Worm (Caenorhabditis elegans) whole organism, L2 larva: ENCODE results near the gene F36H1.11.

Source experiments
- ama-1 ChIP-seq: fragments of 150-350 bp; optimal IDR thresholded peaks from 2 replicates; lab custom pipeline; 2018; ENCODE audit warnings: inconsistent platforms
- blmp-1 ChIP-seq: sonication (generic microtip); optimal IDR thresholded peaks from 2 replicates; lab custom pipeline; 2017; ENCODE audit warnings: missing genetic modification characterization, mild to moderate bottlenecking, missing compliant biosample characterization, antibody characterized with exemption, moderate library complexity; ENCODE audit not compliant: insufficient read depth
- lin-11 ChIP-seq: fragments of 150-350 bp; sonication (generic microtip); optimal IDR thresholded peaks from 2 replicates; lab custom pipeline; 2014; ENCODE audit warnings: missing biosample characterization, missing genetic modification characterization, inconsistent platforms, mixed read lengths
- lin-39 ChIP-seq: fragments of 150-350 bp; optimal IDR thresholded peaks from 2 replicates; lab custom pipeline; 2014; ENCODE audit warnings: missing biosample characterization, missing genetic modification reagents, missing genetic modification characterization
- nhr-11 ChIP-seq: fragments of 150-350 bp; optimal IDR thresholded peaks from 2 replicates; lab custom pipeline; 2014; ENCODE audit warnings: missing biosample characterization, missing genetic modification characterization
- snpc-4 ChIP-seq: fragments of 150-350 bp; optimal IDR thresholded peaks from 2 replicates; lab custom pipeline; 2014; ENCODE audit warnings: missing biosample characterization, missing genetic modification characterization
- unc-62 ChIP-seq: fragments of 150-350 bp; optimal IDR thresholded peaks from 2 replicates; lab custom pipeline; 2014; ENCODE audit warnings: missing biosample characterization, missing genetic modification reagents, missing genetic modification characterization

DNA sequence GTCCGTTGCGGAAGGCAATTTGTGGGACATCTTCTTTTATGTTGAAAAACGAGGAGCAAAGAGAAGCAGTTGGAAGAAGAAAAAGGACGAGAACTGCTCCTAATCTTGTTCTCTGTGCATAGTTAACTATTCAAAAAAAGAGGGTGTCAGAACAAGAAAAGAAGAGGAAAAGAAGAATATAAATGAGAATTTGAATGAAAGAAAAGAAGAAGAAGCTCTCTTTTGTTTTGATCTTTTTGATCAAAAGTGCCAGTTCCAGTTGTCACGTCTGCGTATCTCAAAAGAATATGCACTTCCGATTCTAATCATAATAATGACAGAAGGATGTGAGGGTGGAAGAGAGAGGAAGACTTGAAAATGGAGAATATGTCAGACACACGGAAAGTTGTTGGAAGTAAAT is 46.0 kb downstream of the F36H1.11 start, which contains the start of gene M7.8:
- TF ChIP-seq nhr-11 (tag; lab: Kevin White, UChicago) (no peak), blmp-1 (tag; lab: Kevin White, UChicago) (no peak), lin-11 (tag; lab: Kevin White, UChicago) (no peak), ama-1 (lab: Kevin White, UChicago) (no peak), unc-62 (no peak), snpc-4 (tag; lab: Kevin White, UChicago) (no peak), lin-39 (tag; lab: Kevin White, UChicago) (no peak)
